Fruit fly (Drosophila melanogaster): ENCODE measurements around the gene Gr22e.

The Gr22e gene

DNA sequence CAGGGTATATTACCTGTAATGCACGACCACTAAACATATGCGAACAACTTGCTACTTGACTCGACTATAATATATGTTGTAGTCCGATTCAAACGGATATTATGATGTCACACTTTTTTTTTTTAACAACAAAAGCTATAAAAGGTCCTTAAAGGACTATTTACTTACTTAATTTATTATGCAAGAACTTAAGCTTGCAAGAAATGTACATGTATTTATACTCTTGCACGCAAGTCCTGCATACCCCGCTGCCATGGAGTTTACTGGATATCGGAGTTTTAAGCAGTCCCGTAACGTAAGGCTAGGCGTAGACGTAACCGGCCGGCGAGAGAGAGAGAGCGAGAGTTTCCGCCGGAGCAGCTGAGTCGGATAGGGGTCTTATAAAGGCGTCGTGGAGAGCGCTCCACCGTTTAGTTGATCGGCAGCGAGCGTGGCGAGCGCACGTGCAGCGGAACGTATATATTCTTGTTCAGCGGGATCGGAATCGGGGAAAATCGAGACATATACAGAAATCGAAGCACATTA, 46.7 kb upstream of the Gr22e start (continued):
- no peak for TF ChIP-seq abd-A (tag; optimal IDR thresholded peaks at IDR 0.05)
- peak; percentile 80 for TF ChIP-seq slbo (GFP tag; IDR thresholded peaks at IDR 0.05)
- TF ChIP-seq Pdp1 (GFP tag; optimal IDR thresholded peaks at IDR 0.05) = peak; percentile 89 to 92
- peak; percentile 92 for TF ChIP-seq CG12942 (GFP tag; optimal IDR thresholded peaks at IDR 0.05)
- TF ChIP-seq ATbp (GFP tag; optimal IDR thresholded peaks at IDR 0.05) = peak; percentile 92
- TF ChIP-seq CG6813 (GFP tag; optimal IDR thresholded peaks at IDR 0.05) = peak; percentile 66
- TF ChIP-seq CG11695 (GFP tag; IDR thresholded peaks at IDR 0.05) = peak; percentile 87
- TF ChIP-seq jumu (GFP tag; optimal IDR thresholded peaks at IDR 0.05) = peak; percentile 90
- TF ChIP-seq her (GFP tag; optimal IDR thresholded peaks at IDR 0.05) = peak; percentile 72
- TF ChIP-seq CG14860 (GFP tag; IDR thresholded peaks at IDR 0.05; ENCODE audit: partially characterized antibody) = 0 out of 3 replicates have a peak, but pooled peaks have one; percentile 25
- TF ChIP-seq CG7745 (tag; optimal IDR thresholded peaks at IDR 0.05) = no peak
- peak; percentile 85 to 92 for TF ChIP-seq Hr51 (GFP tag; optimal IDR thresholded peaks at IDR 0.05)
- TF ChIP-seq CG10147 (GFP tag; optimal IDR thresholded peaks at IDR 0.05) = peak; percentile 66
- peak; percentile 86 for TF ChIP-seq pho (GFP tag; optimal IDR thresholded peaks at IDR 0.05)
- TF ChIP-seq dm (GFP tag; optimal IDR thresholded peaks at IDR 0.05) = peak; percentile 73
- peak; percentile 97 for TF ChIP-seq D19B (GFP tag; optimal IDR thresholded peaks at IDR 0.05)
- TF ChIP-seq kay (GFP tag; optimal IDR thresholded peaks at IDR 0.05) = peak; percentile 83
- peak; percentile 90 for TF ChIP-seq Abd-B (GFP tag; optimal IDR thresholded peaks at IDR 0.05)
- peak; percentile 89 for TF ChIP-seq Xrp1 (GFP tag; IDR thresholded peaks at IDR 0.05)
- peak; percentile 95 for TF ChIP-seq CG30403 (GFP tag; optimal IDR thresholded peaks at IDR 0.05)
- TF ChIP-seq Aef1 (GFP tag; IDR thresholded peaks at IDR 0.05) = peak; percentile 84
- peak; percentile 82 for TF ChIP-seq Gsc (GFP tag; IDR thresholded peaks at IDR 0.05)
- TF ChIP-seq CG15011 (GFP tag; optimal IDR thresholded peaks at IDR 0.05) = peak; percentile 78
- TF ChIP-seq CG9932 (GFP tag; IDR thresholded peaks at IDR 0.05) = peak; percentile 79
- peak; percentile 64 for TF ChIP-seq CG5180 (GFP tag; optimal IDR thresholded peaks at IDR 0.05)
- peak; percentile 82 for TF ChIP-seq peb (GFP tag; IDR thresholded peaks at IDR 0.05)
- peak; percentile 87 for TF ChIP-seq CG8924 (tag; optimal IDR thresholded peaks at IDR 0.05)
- peak; percentile 81 for TF ChIP-seq grau (tag; optimal IDR thresholded peaks at IDR 0.05)
- peak; percentile 80 for TF ChIP-seq CG14050 (GFP tag; IDR thresholded peaks at IDR 0.05)
- peak; percentile 80 for TF ChIP-seq CG11247 (GFP tag; IDR thresholded peaks at IDR 0.05)
- TF ChIP-seq CG7271 (tag; optimal IDR thresholded peaks at IDR 0.05) = peak; percentile 40
- TF ChIP-seq kah (GFP tag; optimal IDR thresholded peaks at IDR 0.05) = peak; percentile 30
- TF ChIP-seq br (optimal IDR thresholded peaks at IDR 0.05) = no peak
- peak; percentile 95 for TF ChIP-seq Drgx (GFP tag; IDR thresholded peaks at IDR 0.05)
- TF ChIP-seq CG8944 (GFP tag; optimal IDR thresholded peaks at IDR 0.05) = peak; percentile 90
- TF ChIP-seq zfh2 (GFP tag; optimal IDR thresholded peaks at IDR 0.05) = peak; percentile 88
- TF ChIP-seq crol (GFP tag; IDR thresholded peaks at IDR 0.05) = 0 out of 2 replicates have a peak, but pooled peaks have one; percentile 23
- no peak for TF ChIP-seq prd (optimal IDR thresholded peaks at IDR 0.05)
- TF ChIP-seq prd (GFP tag; IDR thresholded peaks at IDR 0.05) = peak; percentile 94
- peak; percentile 82 for TF ChIP-seq ems (GFP tag; optimal IDR thresholded peaks at IDR 0.05)
- peak; percentile 12 for TF ChIP-seq nom (GFP tag; optimal IDR thresholded peaks at IDR 0.05)
- peak; percentile 83 for TF ChIP-seq CG12744 (GFP tag; optimal IDR thresholded peaks at IDR 0.05)
- peak; percentile 84 for TF ChIP-seq CG15269 (tag; optimal IDR thresholded peaks at IDR 0.05)
- peak; percentile 61 for TF ChIP-seq twi (tag; optimal IDR thresholded peaks at IDR 0.05)
- TF ChIP-seq Hmx (GFP tag; optimal IDR thresholded peaks at IDR 0.05) = peak; percentile 83
- TF ChIP-seq kni (GFP tag; optimal IDR thresholded peaks at IDR 0.05) = no peak
- TF ChIP-seq NC2α (GFP tag; optimal IDR thresholded peaks at IDR 0.05) = peak; percentile 61
- TF ChIP-seq ken (GFP tag; IDR thresholded peaks at IDR 0.05) = peak; percentile 82; the same call in 2 of the 3 replicates
- TF ChIP-seq Sox102F (GFP tag; optimal IDR thresholded peaks at IDR 0.05) = peak; percentile 96
- peak; percentile 80 for TF ChIP-seq stc (GFP tag; IDR thresholded peaks at IDR 0.05)
- TF ChIP-seq CG30020 (tag; optimal IDR thresholded peaks at IDR 0.05) = peak; percentile 12

Measured in whole organism, embryonic.